Fruit fly (Drosophila melanogaster) whole organism, prepupa: ENCODE results near the gene CG3566.

Source experiments
- CG10631 ChIP-seq: fragments of 200-800 bp; sonication (Bioruptor generic); optimal IDR thresholded peaks from 2 replicates; lab custom pipeline; 2016; ENCODE audit warnings: missing biosample characterization, missing genetic modification characterization
- CG10669 ChIP-seq: fragments of 200-800 bp; sonication (Bioruptor generic); optimal IDR thresholded peaks from 3 replicates; lab custom pipeline; 2018; ENCODE audit warnings: missing biosample characterization, mild to moderate bottlenecking, missing genetic modification characterization, moderate library complexity
- CG11294 ChIP-seq: fragments of 200-800 bp; sonication (Bioruptor generic); IDR thresholded peaks from 2 replicates; pipeline ENCODE4 v1.3.6; 2022; ENCODE audit warnings: missing biosample characterization, missing genetic modification characterization
- CG11762 ChIP-seq: fragments of 200-800 bp; sonication (Bioruptor generic); optimal IDR thresholded peaks from 3 replicates; lab custom pipeline; 2016; ENCODE audit warnings: missing biosample characterization, missing genetic modification characterization; ENCODE audit not compliant: insufficient read depth
- CG11902 ChIP-seq: fragments of 200-800 bp; sonication (Bioruptor generic); optimal IDR thresholded peaks from 3 replicates; lab custom pipeline; 2016; ENCODE audit warnings: missing biosample characterization, missing genetic modification characterization
- CG15336 ChIP-seq: fragments of 200-800 bp; sonication (Bioruptor generic); IDR thresholded peaks from 2 replicates; pipeline ENCODE4 v1.3.6; 2022; ENCODE audit warnings: missing biosample characterization, missing genetic modification characterization
- CG16779 ChIP-seq: fragments of 200-800 bp; sonication (Bioruptor generic); optimal IDR thresholded peaks from 3 replicates; lab custom pipeline; 2017; ENCODE audit warnings: missing biosample characterization, mild to moderate bottlenecking, missing genetic modification characterization
- CG3032 ChIP-seq: fragments of 200-800 bp; optimal IDR thresholded peaks from 2 replicates; lab custom pipeline; 2019; ENCODE audit warnings: missing biosample characterization, mild to moderate bottlenecking, missing genetic modification characterization, moderate library complexity
- CG31627 ChIP-seq: fragments of 200-800 bp; sonication (Bioruptor generic); optimal IDR thresholded peaks from 3 replicates; lab custom pipeline; 2016; ENCODE audit warnings: missing biosample characterization, missing genetic modification characterization
- CG32006 ChIP-seq: fragments of 200-800 bp; sonication (Bioruptor generic); optimal IDR thresholded peaks from 3 replicates; lab custom pipeline; 2017; ENCODE audit warnings: missing biosample characterization, mild to moderate bottlenecking, missing genetic modification characterization
- CG34406 ChIP-seq: fragments of 200-800 bp; sonication (Bioruptor generic); optimal IDR thresholded peaks from 3 replicates; lab custom pipeline; 2016; ENCODE audit warnings: missing biosample characterization, missing genetic modification characterization
- CG3919 ChIP-seq: fragments of 200-800 bp; sonication (Bioruptor generic); optimal IDR thresholded peaks from 3 replicates; lab custom pipeline; 2016; ENCODE audit warnings: missing biosample characterization, missing genetic modification characterization
- CG4318 ChIP-seq: fragments of 200-800 bp; sonication (Bioruptor generic); optimal IDR thresholded peaks from 3 replicates; lab custom pipeline; 2017; ENCODE audit warnings: missing biosample characterization, mild to moderate bottlenecking, missing genetic modification characterization
- CG6163 ChIP-seq: fragments of 200-800 bp; sonication (Bioruptor generic); IDR thresholded peaks from 3 replicates; pipeline ENCODE4 v1.3.6; 2022; ENCODE audit warnings: missing biosample characterization, missing genetic modification characterization
- CG6276 ChIP-seq: fragments of 200-800 bp; sonication (Bioruptor generic); optimal IDR thresholded peaks from 2 replicates; lab custom pipeline; 2017; ENCODE audit warnings: missing biosample characterization, mild to moderate bottlenecking, missing genetic modification characterization
- CG6792 ChIP-seq: fragments of 200-800 bp; sonication (Bioruptor generic); optimal IDR thresholded peaks from 3 replicates; lab custom pipeline; 2016; ENCODE audit warnings: missing biosample characterization, missing genetic modification characterization
- CG6808 ChIP-seq: fragments of 200-800 bp; sonication (Bioruptor generic); optimal IDR thresholded peaks from 3 replicates; lab custom pipeline; 2017; ENCODE audit warnings: missing biosample characterization, missing genetic modification characterization, mild to moderate bottlenecking, moderate library complexity, missing genetic modification reagents
- CG6854 ChIP-seq: fragments of 200-800 bp; sonication (Bioruptor generic); optimal IDR thresholded peaks from 2 replicates; lab custom pipeline; 2017; ENCODE audit warnings: missing biosample characterization, mild to moderate bottlenecking, missing genetic modification characterization
- CG7368 ChIP-seq: fragments of 200-800 bp; sonication (Bioruptor generic); optimal IDR thresholded peaks from 3 replicates; lab custom pipeline; 2016; ENCODE audit warnings: missing biosample characterization, missing genetic modification characterization
- CG8119 ChIP-seq: fragments of 200-800 bp; sonication (Bioruptor generic); IDR thresholded peaks from 3 replicates; pipeline ENCODE4 v1.3.6; 2022; ENCODE audit warnings: missing biosample characterization, missing genetic modification characterization
- CG8319 ChIP-seq: fragments of 200-800 bp; sonication (Bioruptor generic); optimal IDR thresholded peaks from 3 replicates; lab custom pipeline; 2016; ENCODE audit warnings: missing biosample characterization, missing genetic modification characterization
- CG8632 ChIP-seq: fragments of 200-800 bp; sonication (Bioruptor generic); optimal IDR thresholded peaks from 3 replicates; lab custom pipeline; 2016; ENCODE audit warnings: missing biosample characterization, missing genetic modification characterization
- CG9139 ChIP-seq: fragments of 200-800 bp; sonication (Bioruptor generic); optimal IDR thresholded peaks from 3 replicates; lab custom pipeline; 2017; ENCODE audit warnings: missing biosample characterization, mild to moderate bottlenecking, missing genetic modification characterization
- Eip75B ChIP-seq: fragments of 200-800 bp; sonication (Bioruptor generic); optimal IDR thresholded peaks from 3 replicates; lab custom pipeline; 2016; ENCODE audit warnings: missing biosample characterization, missing genetic modification characterization
- Eip78C ChIP-seq: fragments of 200-800 bp; sonication (Bioruptor generic); peaks from one replicate; lab custom pipeline; 2016; ENCODE audit warnings: missing biosample characterization, missing genetic modification characterization
- Eip93F ChIP-seq: fragments of 200-800 bp; sonication (Bioruptor generic); optimal IDR thresholded peaks from 2 replicates; lab custom pipeline; 2016; ENCODE audit warnings: missing biosample characterization, mild to moderate bottlenecking, missing genetic modification characterization
- Ets96B ChIP-seq: fragments of 200-800 bp; optimal IDR thresholded peaks from 2 replicates; lab custom pipeline; 2019; ENCODE audit warnings: missing biosample characterization, mild to moderate bottlenecking, missing genetic modification characterization, moderate library complexity
- Gug ChIP-seq: fragments of 200-800 bp; sonication (Bioruptor generic); IDR thresholded peaks from 2 replicates; pipeline ENCODE4 v1.3.6; 2022; ENCODE audit warnings: missing biosample characterization, missing genetic modification characterization
- Hr39 ChIP-seq: fragments of 200-800 bp; sonication (Bioruptor generic); optimal IDR thresholded peaks from 2 replicates; lab custom pipeline; 2016; ENCODE audit warnings: missing biosample characterization, missing genetic modification characterization
- Lpt ChIP-seq: fragments of 200-800 bp; sonication (Bioruptor generic); optimal IDR thresholded peaks from 3 replicates; lab custom pipeline; 2016; ENCODE audit warnings: missing biosample characterization, missing genetic modification characterization
- Met ChIP-seq: fragments of 200-800 bp; sonication (Bioruptor generic); optimal IDR thresholded peaks from 3 replicates; lab custom pipeline; 2016; ENCODE audit warnings: missing biosample characterization, missing genetic modification characterization
- Sox102F ChIP-seq: fragments of 200-800 bp; sonication (Bioruptor generic); optimal IDR thresholded peaks from 2 replicates; lab custom pipeline; 2016; ENCODE audit warnings: missing biosample characterization, mild to moderate bottlenecking, missing genetic modification characterization
- Sox14 ChIP-seq: fragments of 200-800 bp; sonication (Bioruptor generic); optimal IDR thresholded peaks from 3 replicates; lab custom pipeline; 2016; ENCODE audit warnings: missing biosample characterization, missing genetic modification characterization
- Sox15 ChIP-seq: fragments of 200-800 bp; sonication (Bioruptor generic); optimal IDR thresholded peaks from 3 replicates; lab custom pipeline; 2016; ENCODE audit warnings: missing biosample characterization, missing genetic modification characterization
- achi ChIP-seq: fragments of 200-800 bp; sonication (Bioruptor generic); optimal IDR thresholded peaks from 3 replicates; lab custom pipeline; 2016; ENCODE audit warnings: missing biosample characterization, missing genetic modification characterization
- acj6 ChIP-seq: fragments of 200-800 bp; sonication (Bioruptor generic); optimal IDR thresholded peaks from 3 replicates; lab custom pipeline; 2016; ENCODE audit warnings: missing biosample characterization, missing genetic modification characterization
- cyc ChIP-seq: fragments of 200-800 bp; sonication (Bioruptor generic); optimal IDR thresholded peaks from 3 replicates; lab custom pipeline; 2016; ENCODE audit warnings: missing biosample characterization, missing genetic modification characterization
- dac ChIP-seq: fragments of 200-800 bp; sonication (Bioruptor generic); optimal IDR thresholded peaks from 2 replicates; lab custom pipeline; 2017; ENCODE audit warnings: missing biosample characterization, mild to moderate bottlenecking, missing genetic modification characterization
- dsx ChIP-seq: fragments of 200-800 bp; optimal IDR thresholded peaks from 3 replicates; lab custom pipeline; 2019; ENCODE audit warnings: missing biosample characterization, mild to moderate bottlenecking, missing genetic modification characterization, moderate library complexity; ENCODE audit not compliant: poor library complexity, severe bottlenecking
- fd85E ChIP-seq: fragments of 200-800 bp; sonication (Bioruptor generic); optimal IDR thresholded peaks from 3 replicates; lab custom pipeline; 2016; ENCODE audit warnings: missing biosample characterization, missing genetic modification characterization
- fkh ChIP-seq: fragments of 200-800 bp; sonication (Bioruptor generic); optimal IDR thresholded peaks from 3 replicates; lab custom pipeline; 2017; ENCODE audit warnings: missing biosample characterization, mild to moderate bottlenecking, missing genetic modification characterization, moderate library complexity
- net ChIP-seq: fragments of 200-800 bp; sonication (Bioruptor generic); optimal IDR thresholded peaks from 3 replicates; lab custom pipeline; 2016; ENCODE audit warnings: missing biosample characterization, missing genetic modification characterization
- pdm3 ChIP-seq: fragments of 200-800 bp; sonication (Bioruptor generic); optimal IDR thresholded peaks from 3 replicates; lab custom pipeline; 2016; ENCODE audit warnings: missing biosample characterization, missing genetic modification characterization
- salr ChIP-seq, 2 experiments: fragments of 200-800 bp; sonication (Bioruptor generic); optimal IDR thresholded peaks; 3 replicates each; lab custom pipeline; 2016 to 2018; ENCODE audit warnings: missing biosample characterization in 2 of 2, missing genetic modification characterization in 2 of 2, mild to moderate bottlenecking in 1 of 2
- ss ChIP-seq, 2 experiments: fragments of 200-800 bp; sonication (Bioruptor generic); optimal IDR thresholded peaks; 2 replicates in 1 of 2; 3 replicates in 1 of 2; lab custom pipeline; 2017 to 2018; ENCODE audit warnings: mild to moderate bottlenecking in 2 of 2, missing biosample characterization in 2 of 2, missing genetic modification characterization in 2 of 2, moderate library complexity in 1 of 2
- topi ChIP-seq: fragments of 200-800 bp; sonication (Bioruptor generic); optimal IDR thresholded peaks from 3 replicates; lab custom pipeline; 2016; ENCODE audit warnings: missing biosample characterization, missing genetic modification characterization
- vri ChIP-seq: fragments of 200-800 bp; sonication (Bioruptor generic); optimal IDR thresholded peaks from 3 replicates; lab custom pipeline; 2016; ENCODE audit warnings: missing biosample characterization, mild to moderate bottlenecking, missing genetic modification characterization

The CG3566 gene

DNA sequence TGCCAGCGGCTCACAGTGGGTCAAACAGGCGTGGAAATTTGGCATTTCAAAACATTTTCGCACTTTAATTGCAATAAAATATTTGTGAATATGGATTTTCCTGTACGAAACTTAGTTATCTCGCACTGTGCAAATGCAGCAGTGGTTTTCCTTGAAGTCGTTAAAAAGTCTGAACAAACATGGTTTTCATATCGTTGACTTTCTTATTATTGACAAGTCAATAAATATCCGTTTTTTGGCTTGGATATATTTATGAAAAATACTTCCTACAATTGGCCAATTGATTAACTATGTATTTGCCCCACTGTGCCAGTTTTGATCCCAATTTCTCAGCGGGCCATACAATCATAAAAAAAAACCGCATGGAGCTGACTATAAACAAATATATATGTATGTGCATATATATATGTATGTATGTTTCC lies 11.1 kb downstream of the CG3566 start (continued):
- peak; percentile 96 for TF ChIP-seq pdm3 (GFP tag; lab: Kevin White, UChicago)
- TF ChIP-seq vri: peak; percentile 82
- peak; percentile 94 for TF ChIP-seq CG8632
- TF ChIP-seq Gug: peak; percentile 92
- TF ChIP-seq CG6163 (GFP tag; lab: Robert Waterston, UW): peak; percentile 91
- peak; percentile 93 for TF ChIP-seq CG8319 (GFP tag; lab: Kevin White, UChicago)
- TF ChIP-seq CG11762 (GFP tag; lab: Kevin White, UChicago): peak; percentile 92
- peak; percentile 93 for TF ChIP-seq CG3919
- TF ChIP-seq cyc (GFP tag; lab: Kevin White, UChicago): peak; percentile 85
- TF ChIP-seq Eip93F (GFP tag; lab: Kevin White, UChicago): peak; percentile 25
- TF ChIP-seq Eip78C (GFP tag; lab: Kevin White, UChicago): peak; percentile 98
- peak; percentile 64 to 78 for TF ChIP-seq ss (GFP tag; optimal IDR thresholded peaks at IDR 0.05; lab: Kevin White, UChicago)
- peak; percentile 94 for TF ChIP-seq CG6276
- TF ChIP-seq CG6854 (GFP tag; lab: Kevin White, UChicago): peak; percentile 56
- peak; percentile 89 for TF ChIP-seq CG16779 (tag; lab: Kevin White, UChicago)
- peak; percentile 90 for TF ChIP-seq CG11294 (GFP tag; lab: Robert Waterston, UW)
- TF ChIP-seq CG8119 (GFP tag; lab: Robert Waterston, UW): peak; percentile 97

DNA sequence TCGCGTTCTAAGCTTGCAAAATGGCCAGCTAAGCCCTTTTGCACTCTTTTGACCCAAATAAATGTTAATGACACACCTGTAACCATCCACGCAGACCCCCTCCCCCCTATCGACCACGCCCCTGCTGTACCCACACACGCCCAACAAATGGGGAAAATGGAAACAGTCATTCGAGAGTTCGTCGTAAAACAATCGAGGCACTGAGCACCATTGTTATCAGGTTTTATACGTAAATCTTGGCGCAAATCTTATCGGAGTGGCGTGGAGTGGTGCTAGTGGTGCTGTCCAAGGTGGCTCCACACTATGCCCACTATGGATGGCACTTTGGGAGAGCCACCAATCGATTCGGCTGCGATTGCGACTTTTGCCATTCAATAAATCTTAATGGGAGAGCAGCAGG lies 12.1 kb downstream of the CG3566 start:
- TF ChIP-seq Sox14 (GFP tag; lab: Kevin White, UChicago) (no peak), acj6 (no peak), Eip78C (GFP tag; lab: Kevin White, UChicago) (no peak), CG32006 (GFP tag; lab: Kevin White, UChicago) (no peak), achi (GFP tag; lab: Kevin White, UChicago) (no peak), CG15336 (GFP tag; lab: Robert Waterston, UW) (no peak), CG34406 (GFP tag; lab: Kevin White, UChicago) (no peak), dac (GFP tag; lab: Kevin White, UChicago) (no peak)

DNA sequence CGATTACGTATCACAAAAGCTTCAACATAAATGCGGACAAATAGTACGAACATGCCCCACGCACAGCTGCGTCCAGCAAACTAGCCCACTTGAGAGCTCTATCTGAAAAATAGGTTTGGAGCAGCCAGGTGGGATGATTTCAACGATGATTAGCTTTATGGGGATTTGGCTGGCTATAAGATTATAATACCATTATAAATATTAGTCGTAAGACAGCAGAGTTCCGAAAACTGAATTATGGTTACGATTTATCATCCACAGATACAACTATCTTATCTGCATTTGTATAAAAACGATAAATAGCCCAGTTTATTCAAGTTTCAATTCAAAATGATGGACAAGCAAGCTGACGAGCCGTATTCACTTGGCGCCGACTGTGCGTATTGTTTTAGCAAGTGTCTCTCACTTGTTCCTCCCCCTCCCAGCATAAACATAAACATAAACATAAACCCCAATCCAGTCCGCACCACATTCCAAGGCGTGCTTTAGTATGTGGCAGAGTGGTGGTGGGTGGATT lies 12.9 kb downstream of the CG3566 start:
- TF ChIP-seq CG6792 (peak; percentile 8), Sox102F (GFP tag; lab: Kevin White, UChicago) (no peak), CG7368 (GFP tag; lab: Kevin White, UChicago) (no peak), dsx (GFP tag; lab: Kevin White, UChicago) (peak; percentile 1), CG6808 (GFP tag; lab: Kevin White, UChicago) (peak; percentile 22), CG32006 (GFP tag; lab: Kevin White, UChicago) (peak; percentile 77), CG8319 (GFP tag; lab: Kevin White, UChicago) (peak; percentile 14), CG31627 (no peak), topi (GFP tag; lab: Kevin White, UChicago) (peak; percentile 38), ss (GFP tag; optimal IDR thresholded peaks at IDR 0.05; lab: Kevin White, UChicago) (peak in 1 of 2 experiments; percentile 10), Sox15 (GFP tag; lab: Kevin White, UChicago) (peak; percentile 14), CG10669 (peak; percentile 21), Eip75B (GFP tag; lab: Kevin White, UChicago) (peak; percentile 16), CG10631 (no peak), salr (GFP tag; optimal IDR thresholded peaks at IDR 0.05; lab: Kevin White, UChicago) (peak in 1 of 2 experiments; percentile 25), cyc (GFP tag; lab: Kevin White, UChicago) (no peak), net (peak; percentile 43), Sox14 (GFP tag; lab: Kevin White, UChicago) (peak; percentile 19), Met (GFP tag; lab: Kevin White, UChicago) (peak; percentile 5), dac (GFP tag; lab: Kevin White, UChicago) (peak; percentile 55), Eip78C (GFP tag; lab: Kevin White, UChicago) (peak; percentile 88), fkh (peak; percentile 68), fd85E (GFP tag; lab: Kevin White, UChicago) (no peak), Lpt (GFP tag; lab: Kevin White, UChicago) (peak; percentile 24), CG9139 (GFP tag; lab: Kevin White, UChicago) (no peak), CG3032 (tag; lab: Kevin White, UChicago) (peak; percentile 5), CG15336 (GFP tag; lab: Robert Waterston, UW) (peak; percentile 77), CG4318 (GFP tag; lab: Kevin White, UChicago) (peak; percentile 11), Ets96B (tag; lab: Kevin White, UChicago) (peak; percentile 36), CG11902 (GFP tag; lab: Kevin White, UChicago) (no peak), Hr39 (GFP tag; lab: Kevin White, UChicago) (no peak)
